Fruit fly (Drosophila melanogaster): ENCODE data around the gene Mitf.

dm6 chr4:1233351-1233750 lies 34.7 kb downstream of the Mitf start:
- TF ChIP-seq pan (optimal IDR thresholded peaks at IDR 0.05), result no peak
- no peak for TF ChIP-seq EcR (GFP tag; optimal IDR thresholded peaks at IDR 0.05)
- no peak for TF ChIP-seq usp (GFP tag; optimal IDR thresholded peaks at IDR 0.05)
